Fruit fly (Drosophila melanogaster): Measurements from ENCODE around the gene CG13738.

CG13738 gene

dm6 chr3L:14002524-14003135 lies 29.4 kb upstream of the CG13738 start (continued):
- TF ChIP-seq cyc (GFP tag; optimal IDR thresholded peaks at IDR 0.05) (no peak), Gug (GFP tag; IDR thresholded peaks at IDR 0.05) (no peak), Smox (GFP tag; optimal IDR thresholded peaks at IDR 0.05) (no peak), dsx (GFP tag; optimal IDR thresholded peaks at IDR 0.05; ENCODE audit: poor library complexity, severe bottlenecking) (peak; percentile 31), CG1621 (tag; optimal IDR thresholded peaks at IDR 0.05) (peak; percentile 34), CG15336 (GFP tag; IDR thresholded peaks at IDR 0.05) (peak; percentile 33; the same call in 1 of the 2 replicates), Lpt (GFP tag; optimal IDR thresholded peaks at IDR 0.05) (peak; percentile 12), CG6276 (GFP tag; optimal IDR thresholded peaks at IDR 0.05) (no peak)

DNA sequence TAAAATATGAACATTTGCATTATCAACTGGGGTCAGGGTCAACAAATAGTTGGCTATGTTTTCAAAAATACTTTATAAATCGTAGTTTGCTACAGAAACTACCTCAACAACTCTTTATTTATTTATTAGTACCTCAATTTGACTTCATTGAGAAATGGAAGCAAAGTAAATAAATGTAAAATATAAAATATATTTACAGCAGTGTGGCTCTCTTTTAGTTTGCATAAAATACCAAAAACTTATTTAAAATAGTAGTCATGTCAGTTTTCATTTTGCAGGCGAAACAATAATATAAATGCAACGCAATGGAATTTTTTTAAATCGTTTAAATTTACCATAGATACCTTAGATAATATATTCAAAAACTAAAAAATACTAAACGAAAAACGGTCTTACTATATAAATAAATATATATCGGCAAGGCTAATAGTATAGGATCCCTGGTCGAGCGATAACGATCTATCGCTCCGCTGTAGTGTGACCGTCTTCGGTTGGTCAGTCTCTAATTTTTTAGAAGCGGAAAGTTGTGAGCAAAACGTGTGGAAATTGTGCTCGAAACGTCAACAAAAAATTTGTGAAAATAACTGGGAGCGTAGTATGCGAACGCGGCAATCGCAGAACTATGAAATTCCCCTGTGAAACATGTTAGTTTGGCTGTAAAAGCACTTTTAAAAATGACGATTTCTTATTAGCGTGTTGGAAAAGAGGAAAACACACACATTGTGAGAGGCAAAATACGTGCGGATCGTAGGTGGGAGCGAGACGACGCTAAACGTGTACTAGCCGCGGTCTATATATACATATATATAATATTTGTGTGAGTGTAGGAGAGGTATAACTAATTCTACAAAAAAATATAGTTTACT lies 28.6 kb upstream of the CG13738 start, which contains the start of the genes Nprl3 and upSET:
Gene Nprl3, minus strand, starts transcription at position 223 of the 866 bp plus-strand sequence.
Gene upSET, plus strand, starts transcription at position 470 of the 866 bp plus-strand sequence.
- TF ChIP-seq Eip93F (GFP tag; optimal IDR thresholded peaks at IDR 0.05) = no peak
- TF ChIP-seq Hr38 (GFP tag; optimal IDR thresholded peaks at IDR 0.05) = no peak
- TF ChIP-seq CG10669 (GFP tag; optimal IDR thresholded peaks at IDR 0.05) = no peak
- no peak for TF ChIP-seq fd85E (GFP tag; optimal IDR thresholded peaks at IDR 0.05)
- no peak for TF ChIP-seq Hr39 (GFP tag; optimal IDR thresholded peaks at IDR 0.05)
- no peak for TF ChIP-seq svp (GFP tag)
- TF ChIP-seq Eip75B (GFP tag; optimal IDR thresholded peaks at IDR 0.05) = no peak
- peak; percentile 56 for TF ChIP-seq fkh (GFP tag; optimal IDR thresholded peaks at IDR 0.05)
- TF ChIP-seq salr (GFP tag; optimal IDR thresholded peaks at IDR 0.05) = no peak
- no peak for TF ChIP-seq eg (GFP tag; IDR thresholded peaks at IDR 0.05)
- TF ChIP-seq CG34406 (GFP tag; optimal IDR thresholded peaks at IDR 0.05) = no peak
- TF ChIP-seq CG1621 (tag; optimal IDR thresholded peaks at IDR 0.05) = no peak
- TF ChIP-seq ss (GFP tag; optimal IDR thresholded peaks at IDR 0.05) = no peak
- TF ChIP-seq fd59A (GFP tag; optimal IDR thresholded peaks at IDR 0.05) = no peak
- no peak for TF ChIP-seq lz (GFP tag; optimal IDR thresholded peaks at IDR 0.05)
- TF ChIP-seq CG3032 (tag; optimal IDR thresholded peaks at IDR 0.05) = peak; percentile 1
- TF ChIP-seq CG9139 (GFP tag; optimal IDR thresholded peaks at IDR 0.05) = no peak
- no peak for TF ChIP-seq Sox14 (GFP tag; optimal IDR thresholded peaks at IDR 0.05)
- TF ChIP-seq CG11294 (GFP tag; IDR thresholded peaks at IDR 0.05) = no peak
- no peak for TF ChIP-seq CG3919 (GFP tag; optimal IDR thresholded peaks at IDR 0.05)
- TF ChIP-seq Ets96B (tag; optimal IDR thresholded peaks at IDR 0.05) = no peak
- no peak for TF ChIP-seq net (GFP tag; optimal IDR thresholded peaks at IDR 0.05)
- no peak for TF ChIP-seq CG6808 (GFP tag; optimal IDR thresholded peaks at IDR 0.05)
- TF ChIP-seq Sox102F (GFP tag; optimal IDR thresholded peaks at IDR 0.05) = no peak
- no peak for TF ChIP-seq CG16779 (tag; optimal IDR thresholded peaks at IDR 0.05)
- TF ChIP-seq Hr4 (GFP tag; optimal IDR thresholded peaks at IDR 0.05) = no peak
- TF ChIP-seq CG8319 (GFP tag; optimal IDR thresholded peaks at IDR 0.05) = no peak
- no peak for TF ChIP-seq OdsH (GFP tag; optimal IDR thresholded peaks at IDR 0.05)
- TF ChIP-seq CG6276 (GFP tag; optimal IDR thresholded peaks at IDR 0.05) = no peak
- no peak for TF ChIP-seq CG8119 (GFP tag; IDR thresholded peaks at IDR 0.05)
- TF ChIP-seq CG6854 (GFP tag; optimal IDR thresholded peaks at IDR 0.05) = peak; percentile 45
- TF ChIP-seq Eip78C (GFP tag) = peak; percentile 23
- 0 out of 3 replicates have a peak, but pooled peaks have one; percentile 8 for TF ChIP-seq CG6163 (GFP tag; IDR thresholded peaks at IDR 0.05)
- no peak for TF ChIP-seq CG11762 (GFP tag; optimal IDR thresholded peaks at IDR 0.05; ENCODE audit: insufficient read depth)

All from whole organism, prepupa.